Worm (Caenorhabditis elegans) whole organism, midembryonic: ENCODE measurements around the gene cyp-32B1.

ENCODE experiments used
- T22C8.4 ChIP-seq: fragments of 200-800 bp; sonication (Bioruptor generic); IDR thresholded peaks from 2 replicates; pipeline ENCODE4 v1.3.6; 2022; ENCODE audit warnings: missing genetic modification characterization, missing compliant biosample characterization
- cog-1 ChIP-seq: sonication (generic microtip); optimal IDR thresholded peaks from 2 replicates; lab custom pipeline; 2016; ENCODE audit warnings: missing genetic modification characterization, missing compliant biosample characterization
- flt-1 ChIP-seq: fragments of 200-800 bp; sonication (Bioruptor generic); IDR thresholded peaks from 2 replicates; pipeline ENCODE4 v1.3.6; 2022; ENCODE audit warnings: missing genetic modification characterization, missing compliant biosample characterization
- klf-2 ChIP-seq: fragments of 200-800 bp; sonication (Bioruptor generic); conservative IDR thresholded peaks from 2 replicates; pipeline ENCODE4 v1.3.6; 2022; ENCODE audit warnings: missing genetic modification reagents, missing genetic modification characterization, missing compliant biosample characterization
- med-1 ChIP-seq: sonication (generic microtip); optimal IDR thresholded peaks from 2 replicates; lab custom pipeline; 2017; ENCODE audit warnings: missing genetic modification characterization, mild to moderate bottlenecking, missing compliant biosample characterization, antibody characterized with exemption, missing genetic modification reagents; ENCODE audit not compliant: insufficient read depth
- ref-1 ChIP-seq: fragments of 200-800 bp; sonication (Bioruptor generic); conservative IDR thresholded peaks from 2 replicates; pipeline ENCODE4 v1.3.6; 2022; ENCODE audit warnings: missing genetic modification reagents, missing genetic modification characterization, missing compliant biosample characterization
- tab-1 ChIP-seq: fragments of 200-800 bp; sonication (Bioruptor generic); IDR thresholded peaks from 2 replicates; pipeline ENCODE4 v1.3.6; 2022; ENCODE audit warnings: missing genetic modification characterization, missing compliant biosample characterization
- ztf-23 ChIP-seq: fragments of 200-800 bp; sonication (Bioruptor generic); IDR thresholded peaks from 2 replicates; pipeline ENCODE4 v1.3.6; 2022; ENCODE audit warnings: missing genetic modification reagents, missing genetic modification characterization, missing compliant biosample characterization
- ztf-29 ChIP-seq: fragments of 200-800 bp; sonication (Bioruptor generic); IDR thresholded peaks from 2 replicates; pipeline ENCODE4 v1.3.6; 2022; ENCODE audit warnings: missing genetic modification reagents, missing genetic modification characterization, missing compliant biosample characterization

cyp-32B1 gene

DNA sequence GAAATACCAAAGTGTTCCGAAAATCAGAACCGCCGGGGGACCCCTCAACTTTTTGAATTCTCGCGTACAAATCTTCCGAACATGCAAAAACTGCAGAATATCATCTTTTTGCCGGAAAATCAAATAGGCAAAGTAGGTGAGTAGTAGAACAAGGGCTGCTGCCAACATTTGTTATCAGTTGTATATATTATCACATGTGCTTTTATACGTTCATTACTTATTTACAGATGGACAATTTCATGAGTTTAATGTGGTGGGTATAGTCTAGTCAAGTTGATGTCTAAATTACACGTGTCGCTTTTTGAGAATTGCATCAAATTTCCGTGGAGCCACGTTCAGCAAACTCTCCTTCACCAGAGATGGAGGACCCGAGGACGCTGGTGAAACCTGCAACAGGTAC lies at the start of gene cyp-32B1:
Gene cyp-32B1 (minus strand): TSS at position 176 of the 400 bp plus-strand sequence.
- TF ChIP-seq ztf-29 (GFP tag; lab: Robert Waterston, UW) (no peak), cog-1 (tag; lab: Kevin White, UChicago) (no peak), tab-1 (GFP tag; lab: Robert Waterston, UW) (no peak), ztf-23 (GFP tag; lab: Robert Waterston, UW) (no peak)

DNA sequence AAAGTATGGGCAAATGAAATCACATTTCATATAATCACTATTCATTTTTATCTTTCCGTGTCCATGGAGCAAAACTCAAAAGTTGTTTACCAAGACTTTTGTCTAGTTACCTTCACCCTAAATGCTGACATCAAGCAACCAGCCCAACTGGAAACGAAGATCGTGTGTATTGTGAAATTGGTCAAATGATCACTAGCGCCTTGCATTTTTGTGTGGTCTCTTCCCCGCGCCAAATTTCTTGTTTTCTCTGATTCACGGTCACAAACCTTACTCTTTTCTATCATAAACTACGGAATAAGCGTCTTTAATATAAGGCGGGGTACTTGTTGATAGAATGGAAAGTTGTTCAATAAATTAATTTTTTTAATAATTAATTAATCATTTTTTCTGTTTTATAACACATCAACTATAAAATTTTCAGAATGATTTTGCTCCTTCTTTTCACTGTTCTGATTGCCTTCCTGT lies 48.9 kb upstream of the cyp-32B1 start, which contains the start of gene cyp-33C7:
Gene cyp-33C7 (plus strand): TSS at position 415 of the 465 bp plus-strand sequence.
- no peak for TF ChIP-seq flt-1 (GFP tag; lab: Robert Waterston, UW)
- TF ChIP-seq ztf-29 (GFP tag; lab: Robert Waterston, UW): no peak
- TF ChIP-seq med-1: no peak

DNA sequence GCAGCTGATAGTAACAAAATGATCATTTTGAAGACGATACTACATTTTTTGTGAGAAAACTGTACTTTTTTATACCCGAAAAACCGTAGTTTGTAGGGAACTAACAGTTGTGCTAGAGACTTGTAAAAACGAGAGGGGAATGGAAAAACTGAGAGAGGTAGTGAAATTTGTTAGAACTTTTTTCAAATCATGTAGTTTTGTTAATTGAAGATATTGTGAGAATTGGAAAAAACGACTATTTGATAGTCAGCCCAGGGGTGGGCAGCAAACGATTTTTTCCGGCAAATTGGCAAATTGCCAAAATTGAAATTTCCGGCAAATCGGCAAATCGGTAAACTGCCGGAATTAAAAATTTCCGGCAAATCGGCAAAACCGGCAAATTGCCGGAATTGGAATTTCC lies 48.1 kb upstream of the cyp-32B1 start, which contains the start of gene cyp-33C6:
Gene cyp-33C6 (minus strand): TSS at position 101 of the 400 bp plus-strand sequence.
- no peak for TF ChIP-seq ztf-29 (GFP tag; lab: Robert Waterston, UW)
- no peak for TF ChIP-seq klf-2 (GFP tag; lab: Robert Waterston, UW)
- TF ChIP-seq med-1: no peak

DNA sequence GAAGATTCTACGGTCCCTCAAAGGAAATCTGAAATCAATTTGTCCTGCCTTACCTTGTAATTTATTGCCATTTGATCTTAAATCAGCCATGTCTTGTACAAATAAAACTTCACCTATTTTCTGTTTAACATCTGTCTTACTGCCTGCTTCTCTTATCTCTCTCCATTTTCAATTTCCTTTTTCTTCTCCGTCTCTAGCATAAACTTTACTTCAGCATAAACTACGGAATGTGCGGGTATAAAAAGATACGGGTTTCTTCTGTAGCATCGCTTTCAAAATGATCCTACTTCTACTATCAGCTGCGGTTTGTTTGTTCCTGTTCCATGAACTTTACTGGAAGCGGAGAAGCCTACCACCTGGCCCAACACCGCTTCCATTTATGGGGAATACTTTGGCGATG lies 43.5 kb upstream of the cyp-32B1 start, which contains the start of gene cyp-33C5:
Gene cyp-33C5 (plus strand): TSS at position 254 of the 400 bp plus-strand sequence.
- TF ChIP-seq cog-1 (tag; lab: Kevin White, UChicago) (no peak), flt-1 (GFP tag; lab: Robert Waterston, UW) (no peak), tab-1 (GFP tag; lab: Robert Waterston, UW) (no peak), T22C8.4 (GFP tag; lab: Robert Waterston, UW) (no peak)

DNA sequence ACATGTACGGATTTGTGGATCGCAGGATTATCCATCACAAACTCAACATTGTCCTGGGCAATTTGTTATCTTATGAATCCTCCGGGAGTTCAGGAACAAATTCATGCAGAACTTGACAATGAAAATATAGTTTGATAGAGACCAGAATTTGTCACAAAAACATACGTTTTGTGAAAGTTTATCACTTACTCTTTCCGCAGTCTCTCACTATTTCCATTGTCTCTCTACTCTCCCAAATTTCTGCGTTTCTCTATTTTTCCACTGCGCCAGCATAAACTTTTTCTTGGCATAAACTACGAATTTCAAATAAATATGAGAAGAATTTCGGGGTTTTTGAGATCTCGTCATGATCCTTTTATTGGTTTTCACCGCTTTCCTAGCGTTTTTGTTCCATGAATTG lies 41.4 kb upstream of the cyp-32B1 start, which contains the start of gene cyp-33C3:
Gene cyp-33C3 (plus strand): TSS at position 149 of the 400 bp plus-strand sequence.
- no peak for TF ChIP-seq ztf-23 (GFP tag; lab: Robert Waterston, UW)
- TF ChIP-seq klf-2 (GFP tag; lab: Robert Waterston, UW): no peak
- no peak for TF ChIP-seq T22C8.4 (GFP tag; lab: Robert Waterston, UW)
- TF ChIP-seq flt-1 (GFP tag; lab: Robert Waterston, UW): no peak
- TF ChIP-seq cog-1 (tag; lab: Kevin White, UChicago): no peak
- TF ChIP-seq ref-1: no peak
- TF ChIP-seq med-1: no peak
- TF ChIP-seq ztf-29 (GFP tag; lab: Robert Waterston, UW): no peak
- no peak for TF ChIP-seq tab-1 (GFP tag; lab: Robert Waterston, UW)

DNA sequence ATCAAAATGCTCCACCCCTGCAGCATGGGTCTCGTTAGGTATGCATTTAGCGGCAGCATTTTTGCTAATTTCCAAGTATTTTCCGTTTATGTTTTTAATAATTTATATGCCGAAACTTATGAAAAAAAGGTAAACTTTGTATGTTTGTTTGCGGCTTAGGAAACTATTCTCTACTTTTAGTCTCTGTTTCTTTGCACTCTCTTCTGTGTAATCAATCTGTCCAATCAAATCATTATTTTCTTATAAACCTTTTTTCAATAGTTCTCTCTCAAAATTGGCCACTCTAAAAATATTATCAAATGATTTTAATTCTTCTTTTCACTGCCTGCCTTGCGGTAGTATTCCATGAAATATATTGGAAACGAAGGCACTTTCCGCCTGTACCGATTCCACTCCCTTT lies 36.8 kb upstream of the cyp-32B1 start:
- TF ChIP-seq klf-2 (GFP tag; lab: Robert Waterston, UW): no peak
- no peak for TF ChIP-seq ztf-29 (GFP tag; lab: Robert Waterston, UW)
- TF ChIP-seq T22C8.4 (GFP tag; lab: Robert Waterston, UW): no peak
- no peak for TF ChIP-seq flt-1 (GFP tag; lab: Robert Waterston, UW)
- no peak for TF ChIP-seq cog-1 (tag; lab: Kevin White, UChicago)
- TF ChIP-seq med-1: no peak
- no peak for TF ChIP-seq ref-1
- no peak for TF ChIP-seq tab-1 (GFP tag; lab: Robert Waterston, UW)
- no peak for TF ChIP-seq ztf-23 (GFP tag; lab: Robert Waterston, UW)

DNA sequence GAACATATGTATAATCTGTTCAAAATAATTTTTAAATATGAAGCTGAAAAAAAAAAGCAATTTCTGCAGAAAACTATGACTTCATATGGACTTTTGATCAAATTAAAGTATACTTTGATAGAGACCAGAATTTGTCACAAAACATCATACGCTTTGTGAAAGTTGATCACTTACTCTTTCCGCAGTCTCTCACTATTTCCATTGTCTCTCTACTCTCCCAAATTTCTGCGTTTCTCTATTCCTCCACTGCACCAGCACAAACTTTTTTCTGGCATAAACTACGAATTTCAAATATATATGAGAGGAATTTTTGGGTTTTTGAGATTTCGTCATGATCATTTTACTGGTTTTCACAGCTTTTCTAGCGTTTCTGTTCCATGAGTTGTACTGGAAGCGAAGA lies 34.6 kb upstream of the cyp-32B1 start, which contains the start of gene cyp-33C4:
Gene cyp-33C4 (plus strand): TSS at position 293 of the 400 bp plus-strand sequence.
- TF ChIP-seq T22C8.4 (GFP tag; lab: Robert Waterston, UW): no peak
- TF ChIP-seq tab-1 (GFP tag; lab: Robert Waterston, UW): no peak
- TF ChIP-seq ztf-23 (GFP tag; lab: Robert Waterston, UW): no peak
- TF ChIP-seq ztf-29 (GFP tag; lab: Robert Waterston, UW): no peak
- no peak for TF ChIP-seq klf-2 (GFP tag; lab: Robert Waterston, UW)
- no peak for TF ChIP-seq med-1
- TF ChIP-seq flt-1 (GFP tag; lab: Robert Waterston, UW): no peak
- TF ChIP-seq cog-1 (tag; lab: Kevin White, UChicago): no peak

DNA sequence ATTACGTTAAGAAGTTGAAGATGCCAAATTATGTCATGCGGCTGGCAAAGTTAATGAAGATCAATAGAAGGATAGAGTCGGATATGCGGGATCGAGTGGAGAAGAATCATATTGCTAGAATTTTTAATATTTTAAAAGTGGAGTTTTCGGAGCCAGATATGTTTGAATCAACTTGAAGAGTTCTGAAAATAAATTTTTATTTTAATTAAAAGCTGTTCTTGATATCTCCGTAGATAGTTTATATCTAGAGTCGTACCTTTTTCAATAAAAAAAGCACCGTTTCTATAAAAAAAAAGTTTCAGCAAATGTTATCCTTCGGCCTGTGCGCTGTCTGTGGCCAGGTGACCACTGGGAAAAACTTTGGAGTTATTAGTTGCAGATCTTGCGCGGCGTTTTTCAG lies 32.0 kb upstream of the cyp-32B1 start, which contains the start of gene nhr-96:
Gene nhr-96 (plus strand): TSS at position 301 of the 400 bp plus-strand sequence.
- TF ChIP-seq klf-2 (GFP tag; lab: Robert Waterston, UW) (no peak), cog-1 (tag; lab: Kevin White, UChicago) (no peak), med-1 (no peak), ztf-23 (GFP tag; lab: Robert Waterston, UW) (no peak)

DNA sequence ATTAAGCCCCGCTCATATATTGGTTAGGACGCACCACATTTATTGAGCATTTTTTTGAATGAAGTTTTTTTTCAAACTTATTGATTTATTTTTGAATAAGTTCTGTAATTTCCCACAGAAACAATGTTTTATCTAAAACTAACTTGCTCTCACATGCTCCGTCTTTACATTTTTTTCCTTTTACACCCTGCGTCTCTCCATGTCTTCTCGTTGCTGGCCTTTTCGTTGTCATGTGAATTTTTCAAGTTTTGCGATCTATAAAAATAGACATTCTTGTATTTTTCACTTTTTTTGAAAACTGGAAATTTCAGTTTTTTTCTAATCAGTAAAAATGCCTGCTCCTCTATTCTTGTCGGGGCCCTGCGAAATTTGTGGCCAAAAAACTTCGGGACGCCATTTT lies 29.7 kb upstream of the cyp-32B1 start, which contains the start of gene nhr-134:
Gene nhr-134 (plus strand): TSS at position 312 of the 400 bp plus-strand sequence.
- no peak for TF ChIP-seq klf-2 (GFP tag; lab: Robert Waterston, UW)
- TF ChIP-seq med-1: no peak
- no peak for TF ChIP-seq cog-1 (tag; lab: Kevin White, UChicago)
- TF ChIP-seq tab-1 (GFP tag; lab: Robert Waterston, UW): no peak
- no peak for TF ChIP-seq ztf-29 (GFP tag; lab: Robert Waterston, UW)

DNA sequence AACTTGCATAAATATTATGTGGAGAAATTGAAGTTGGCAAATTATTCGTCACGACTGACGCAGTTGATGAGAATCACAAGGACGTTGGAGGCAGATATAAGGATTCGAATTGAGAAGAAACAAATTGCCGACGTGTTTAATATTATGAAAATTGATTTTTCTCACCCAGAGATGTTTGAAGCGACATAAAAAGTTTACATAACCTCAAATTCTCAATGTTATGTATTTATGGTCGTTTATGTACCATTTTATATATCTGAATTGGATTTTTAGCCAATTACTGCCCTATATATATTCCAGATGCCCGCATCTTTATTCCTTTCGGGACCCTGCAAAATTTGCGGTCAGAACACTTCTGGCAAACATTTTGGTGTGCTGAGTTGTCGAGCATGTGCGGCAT lies 27.6 kb upstream of the cyp-32B1 start, which contains the start of gene nhr-126:
Gene nhr-126 (plus strand): TSS at position 301 of the 400 bp plus-strand sequence.
- TF ChIP-seq med-1 (no peak), flt-1 (GFP tag; lab: Robert Waterston, UW) (no peak), T22C8.4 (GFP tag; lab: Robert Waterston, UW) (no peak), ref-1 (no peak), klf-2 (GFP tag; lab: Robert Waterston, UW) (no peak), ztf-23 (GFP tag; lab: Robert Waterston, UW) (no peak), tab-1 (GFP tag; lab: Robert Waterston, UW) (no peak), cog-1 (tag; lab: Kevin White, UChicago) (no peak), ztf-29 (GFP tag; lab: Robert Waterston, UW) (no peak)
